Worm (Caenorhabditis elegans) whole organism, L4 larva: Measurements from ENCODE around the gene mrps-11.
A peak's percentile ranks its signal among the peaks of the same experiment; 100 is the strongest.

ENCODE experiments used
- F26F4.8 ChIP-seq: fragments of 200-800 bp; sonication (Bioruptor generic); conservative IDR thresholded peaks from 2 replicates; pipeline ENCODE4 v1.3.6; 2022; ENCODE audit warnings: missing genetic modification characterization, missing compliant biosample characterization
- F44E2.7 ChIP-seq: fragments of 200-800 bp; sonication (Bioruptor generic); IDR thresholded peaks from 2 replicates; pipeline ENCODE4 v2.1.2; 2022; ENCODE audit warnings: missing genetic modification characterization, missing compliant biosample characterization
- R02D3.7 ChIP-seq: fragments of 150-350 bp; sonication (generic microtip); optimal IDR thresholded peaks from 3 replicates; lab custom pipeline; 2014; ENCODE audit warnings: missing biosample characterization, missing genetic modification characterization
- T20F7.1 ChIP-seq: fragments of 200-800 bp; sonication (Bioruptor generic); optimal IDR thresholded peaks from 2 replicates; lab custom pipeline; 2018; ENCODE audit warnings: mild to moderate bottlenecking, missing genetic modification characterization, missing compliant biosample characterization
- Y5F2A.4 ChIP-seq: fragments of 200-800 bp; sonication (Bioruptor generic); optimal IDR thresholded peaks from 2 replicates; lab custom pipeline; 2018; ENCODE audit warnings: mild to moderate bottlenecking, missing genetic modification characterization, missing compliant biosample characterization
- ZK337.2 ChIP-seq: fragments of 200-800 bp; sonication (Bioruptor generic); IDR thresholded peaks from 2 replicates; pipeline ENCODE4 v1.3.6; 2022; ENCODE audit warnings: missing genetic modification reagents, missing genetic modification characterization, missing compliant biosample characterization
- ZK546.5 ChIP-seq, 2 experiments: sonication (generic microtip); optimal IDR thresholded peaks; 2 replicates each; lab custom pipeline; 2017; ENCODE audit warnings: missing biosample characterization in 2 of 2, missing genetic modification characterization in 2 of 2
- aha-1 ChIP-seq: fragments of 150-350 bp; peaks from one replicate; lab custom pipeline; 2014; ENCODE audit warnings: missing biosample characterization, missing genetic modification characterization
- ama-1 ChIP-seq: fragments of 150-350 bp; optimal IDR thresholded peaks from 2 replicates; lab custom pipeline; 2014; ENCODE audit warnings: inconsistent platforms, mixed read lengths
- ceh-32 ChIP-seq: sonication (generic microtip); optimal IDR thresholded peaks from 2 replicates; lab custom pipeline; 2016; ENCODE audit warnings: mild to moderate bottlenecking, missing genetic modification characterization, missing compliant biosample characterization; ENCODE audit not compliant: poor library complexity
- daf-12 ChIP-seq: fragments of 150-350 bp; optimal IDR thresholded peaks from 2 replicates; lab custom pipeline; 2014; ENCODE audit warnings: missing biosample characterization, missing genetic modification reagents, missing genetic modification characterization
- daf-16 ChIP-seq, 3 experiments: sonication (generic microtip); optimal IDR thresholded peaks; 2 replicates each; lab custom pipeline; 2016 to 2017; ENCODE audit warnings: missing genetic modification characterization in 3 of 3, missing genetic modification reagents in 3 of 3, mild to moderate bottlenecking in 2 of 3, missing compliant biosample characterization in 2 of 3, missing biosample characterization in 1 of 3, moderate library complexity in 1 of 3
- daf-19 ChIP-seq: fragments of 200-800 bp; sonication (Bioruptor generic); conservative IDR thresholded peaks from 2 replicates; pipeline ENCODE4 v1.3.6; 2022; ENCODE audit warnings: missing genetic modification characterization, missing compliant biosample characterization
- daf-8 ChIP-seq: fragments of 200-800 bp; sonication (Bioruptor generic); IDR thresholded peaks from 2 replicates; pipeline ENCODE4 v1.3.6; 2022; ENCODE audit warnings: missing genetic modification characterization, missing compliant biosample characterization
- dmd-6 ChIP-seq: fragments of 200-800 bp; sonication (Bioruptor generic); IDR thresholded peaks from 2 replicates; pipeline ENCODE4 v1.3.6; 2022; ENCODE audit warnings: missing genetic modification reagents, missing genetic modification characterization, missing compliant biosample characterization
- dve-1 ChIP-seq: sonication (generic microtip); optimal IDR thresholded peaks from 2 replicates; lab custom pipeline; 2017; ENCODE audit warnings: antibody characterized with exemption, mild to moderate bottlenecking, missing genetic modification characterization, missing compliant biosample characterization; ENCODE audit not compliant: insufficient read depth
- egl-43 ChIP-seq: fragments of 200-800 bp; sonication (Bioruptor generic); IDR thresholded peaks from 2 replicates; pipeline ENCODE4 v1.3.6; 2022; ENCODE audit warnings: missing genetic modification reagents, missing genetic modification characterization, missing compliant biosample characterization
- hlh-11 ChIP-seq: fragments of 200-800 bp; sonication (Bioruptor generic); optimal IDR thresholded peaks from 2 replicates; lab custom pipeline; 2018; ENCODE audit warnings: mild to moderate bottlenecking, missing genetic modification characterization, missing compliant biosample characterization
- hlh-30 ChIP-seq: sonication (generic microtip); optimal IDR thresholded peaks from 2 replicates; lab custom pipeline; 2017; ENCODE audit warnings: antibody characterized with exemption, mild to moderate bottlenecking, missing genetic modification characterization, missing compliant biosample characterization; ENCODE audit not compliant: insufficient read depth
- hmg-1.1 ChIP-seq: fragments of 200-800 bp; sonication (Bioruptor generic); IDR thresholded peaks from 2 replicates; pipeline ENCODE4 v1.3.6; 2022; ENCODE audit warnings: missing genetic modification reagents, missing genetic modification characterization, missing compliant biosample characterization
- lim-7 ChIP-seq: fragments of 200-800 bp; sonication (Bioruptor generic); IDR thresholded peaks from 2 replicates; pipeline ENCODE4 v1.3.6; 2022; ENCODE audit warnings: missing genetic modification characterization, missing compliant biosample characterization
- lin-1 ChIP-seq: fragments of 200-800 bp; sonication (Bioruptor generic); IDR thresholded peaks from 2 replicates; pipeline ENCODE4 v1.3.6; 2022; ENCODE audit warnings: missing genetic modification reagents, missing genetic modification characterization, missing compliant biosample characterization
- lin-13 ChIP-seq: fragments of 150-350 bp; optimal IDR thresholded peaks from 2 replicates; lab custom pipeline; 2014; ENCODE audit warnings: missing biosample characterization, missing genetic modification reagents, missing genetic modification characterization
- lin-29 ChIP-seq: fragments of 200-800 bp; sonication (Bioruptor generic); IDR thresholded peaks from 2 replicates; pipeline ENCODE4 v1.3.6; 2022; ENCODE audit warnings: missing genetic modification reagents, missing genetic modification characterization, missing compliant biosample characterization
- lsy-2 ChIP-seq, 2 experiments: fragments of 150-350 bp in 1 of 2; sonication (generic microtip) in 1 of 2; optimal IDR thresholded peaks; 2 replicates each; lab custom pipeline; 2014 to 2017; ENCODE audit warnings: missing biosample characterization in 2 of 2, missing genetic modification characterization in 2 of 2
- mep-1 ChIP-seq: fragments of 150-350 bp; sonication (generic microtip); optimal IDR thresholded peaks from 3 replicates; lab custom pipeline; 2014; ENCODE audit warnings: missing biosample characterization, missing genetic modification characterization
- mes-2 ChIP-seq: sonication (generic microtip); optimal IDR thresholded peaks from 2 replicates; lab custom pipeline; 2016; ENCODE audit warnings: missing genotype, mild to moderate bottlenecking, missing genetic modification characterization, missing compliant biosample characterization; ENCODE audit not compliant: poor library complexity, severe bottlenecking
- mxl-2 ChIP-seq: fragments of 200-800 bp; sonication (Bioruptor generic); conservative IDR thresholded peaks from 2 replicates; pipeline ENCODE4 v1.3.6; 2022; ENCODE audit warnings: missing genetic modification reagents, missing genetic modification characterization, missing compliant biosample characterization
- mxl-3 ChIP-seq: fragments of 200-800 bp; sonication (Bioruptor generic); optimal IDR thresholded peaks from 2 replicates; lab custom pipeline; 2018; ENCODE audit warnings: mild to moderate bottlenecking, missing genetic modification characterization, missing compliant biosample characterization
- nhr-102 ChIP-seq: sonication (generic microtip); optimal IDR thresholded peaks from 2 replicates; lab custom pipeline; 2016; ENCODE audit warnings: mild to moderate bottlenecking, missing genetic modification characterization, moderate library complexity, missing compliant biosample characterization
- nhr-111 ChIP-seq: fragments of 200-800 bp; sonication (Bioruptor generic); optimal IDR thresholded peaks from 2 replicates; lab custom pipeline; 2018; ENCODE audit warnings: mild to moderate bottlenecking, missing genetic modification characterization, missing compliant biosample characterization
- nhr-237 ChIP-seq: sonication (generic microtip); optimal IDR thresholded peaks from 2 replicates; lab custom pipeline; 2017; ENCODE audit warnings: missing biosample characterization, missing genetic modification characterization
- nhr-28 ChIP-seq: fragments of 150-350 bp; optimal IDR thresholded peaks from 2 replicates; lab custom pipeline; 2014; ENCODE audit warnings: missing biosample characterization, missing genetic modification characterization
- nhr-42 ChIP-seq: fragments of 200-800 bp; sonication (Bioruptor generic); IDR thresholded peaks from 2 replicates; pipeline ENCODE4 v1.3.6; 2022; ENCODE audit warnings: missing genetic modification characterization, missing compliant biosample characterization
- nhr-48 ChIP-seq: sonication (generic microtip); optimal IDR thresholded peaks from 2 replicates; lab custom pipeline; 2016; ENCODE audit warnings: mild to moderate bottlenecking, missing genetic modification characterization, missing compliant biosample characterization
- nhr-77 ChIP-seq: fragments of 150-350 bp; optimal IDR thresholded peaks from 2 replicates; lab custom pipeline; 2014; ENCODE audit warnings: missing biosample characterization, missing genetic modification characterization
- php-3 ChIP-seq: fragments of 200-800 bp; sonication (Bioruptor generic); IDR thresholded peaks from 2 replicates; pipeline ENCODE4 v1.3.6; 2022; ENCODE audit warnings: missing genetic modification reagents, missing genetic modification characterization, missing compliant biosample characterization
- pqm-1 ChIP-seq: sonication (generic microtip); optimal IDR thresholded peaks from 2 replicates; lab custom pipeline; 2017; ENCODE audit warnings: missing biosample characterization, missing genetic modification characterization
- rbr-2 ChIP-seq: sonication (generic microtip); optimal IDR thresholded peaks from 2 replicates; lab custom pipeline; 2016; ENCODE audit warnings: missing genotype, missing genetic modification characterization, missing compliant biosample characterization
- saeg-2 ChIP-seq: fragments of 200-800 bp; sonication (Bioruptor generic); IDR thresholded peaks from 2 replicates; pipeline ENCODE4 v1.3.6; 2022; ENCODE audit warnings: missing genetic modification reagents, missing genetic modification characterization, missing compliant biosample characterization
- snpc-4 ChIP-seq: fragments of 150-350 bp; optimal IDR thresholded peaks from 2 replicates; lab custom pipeline; 2014; ENCODE audit warnings: missing biosample characterization, missing genetic modification characterization
- zfp-3 ChIP-seq: fragments of 200-800 bp; sonication (Bioruptor generic); conservative IDR thresholded peaks from 2 replicates; pipeline ENCODE4 v1.3.6; 2022; ENCODE audit warnings: missing genetic modification reagents, missing genetic modification characterization, missing compliant biosample characterization
- zip-2 ChIP-seq: fragments of 150-350 bp; optimal IDR thresholded peaks from 2 replicates; lab custom pipeline; 2014; ENCODE audit warnings: missing biosample characterization, missing genetic modification characterization
- ztf-7 ChIP-seq: fragments of 150-350 bp; optimal IDR thresholded peaks from 2 replicates; lab custom pipeline; 2014; ENCODE audit warnings: missing biosample characterization, missing genetic modification characterization

mrps-11 gene

ce11 chrV:12512773-12513172 is 18.4 kb upstream of the mrps-11 start, which contains the start of the genes T28H10.2 and lgmn-1:
T28H10.2 (minus strand) TSS chrV:12512949.
lgmn-1 (plus strand) TSS chrV:12513056.
- TF ChIP-seq lim-7 (GFP tag; lab: Robert Waterston, UW) (no peak), Y5F2A.4 (GFP tag; lab: Kevin White, UChicago) (no peak), T20F7.1 (GFP tag; lab: Kevin White, UChicago) (peak; percentile 50), nhr-42 (GFP tag; lab: Robert Waterston, UW) (no peak), ztf-7 (no peak), zfp-3 (GFP tag; lab: Robert Waterston, UW) (no peak), F26F4.8 (GFP tag; lab: Robert Waterston, UW) (no peak), nhr-48 (tag; lab: Kevin White, UChicago) (peak; percentile 17), php-3 (0 out of 2 replicates have a peak, but pooled peaks have one; percentile 28), mes-2 (tag; lab: Kevin White, UChicago) (no peak), nhr-237 (tag; lab: Kevin White, UChicago) (no peak), egl-43 (GFP tag; lab: Robert Waterston, UW) (no peak), R02D3.7 (tag; lab: Kevin White, UChicago) (no peak), ama-1 (lab: Kevin White, UChicago) (no peak), rbr-2 (no peak), nhr-28 (peak; percentile 91), saeg-2 (GFP tag; lab: Robert Waterston, UW) (no peak), lin-1 (GFP tag; lab: Robert Waterston, UW) (no peak), ceh-32 (tag; lab: Kevin White, UChicago) (no peak), nhr-77 (tag; lab: Kevin White, UChicago) (peak; percentile 69), lsy-2 (tag; optimal IDR thresholded peaks at IDR 0.05; lab: Kevin White, UChicago) (peak in 1 of 2 experiments; percentile 20), nhr-111 (GFP tag; lab: Kevin White, UChicago) (no peak), dve-1 (tag; lab: Kevin White, UChicago) (peak; percentile 77), daf-8 (GFP tag; lab: Robert Waterston, UW) (no peak), F44E2.7 (GFP tag; lab: Robert Waterston, UW) (no peak), daf-19 (GFP tag; lab: Robert Waterston, UW) (no peak), pqm-1 (tag; lab: Kevin White, UChicago) (peak; percentile 94), nhr-102 (tag; lab: Kevin White, UChicago) (peak; percentile 11), hmg-1.1 (GFP tag; lab: Robert Waterston, UW) (no peak), zip-2 (tag; lab: Kevin White, UChicago) (no peak), ZK546.5 (tag; optimal IDR thresholded peaks at IDR 0.05; lab: Kevin White, UChicago) (no peak), dmd-6 (GFP tag; lab: Robert Waterston, UW) (peak; percentile 78), hlh-30 (tag; lab: Kevin White, UChicago) (peak; percentile 84), mep-1 (tag; lab: Kevin White, UChicago) (peak; percentile 21), mxl-2 (GFP tag; lab: Robert Waterston, UW) (no peak), daf-16 (GFP tag; optimal IDR thresholded peaks at IDR 0.05; lab: Kevin White, UChicago) (peak in 1 of 2 experiments; percentile 31), daf-16 (tag; optimal IDR thresholded peaks at IDR 0.05; lab: Kevin White, UChicago) (peak; percentile 91), snpc-4 (no peak), hlh-11 (tag; lab: Kevin White, UChicago) (peak; percentile 84), daf-12 (tag; lab: Kevin White, UChicago) (no peak), lin-13 (GFP tag; lab: Kevin White, UChicago) (no peak)
- TF ChIP-seq, all 104 proteins: peak for 14

- TF ChIP-seq lin-29 (GFP tag; lab: Robert Waterston, UW) (no peak), aha-1 (tag; lab: Kevin White, UChicago) (peak; percentile 78), mxl-3 (peak; percentile 51), ZK337.2 (no peak), nhr-28 (peak; percentile 45)
Measured at ce11 chrV:12511946-12512345, 17.5 kb upstream of the mrps-11 start.
